Worm (Caenorhabditis elegans): Measurements from ENCODE around the gene mac-1.
"Not testable (repeated sequence)": the region's sequence is repeated elsewhere in the genome, so short reads cannot be mapped to it uniquely, and the experiment has no call there.

DNA sequence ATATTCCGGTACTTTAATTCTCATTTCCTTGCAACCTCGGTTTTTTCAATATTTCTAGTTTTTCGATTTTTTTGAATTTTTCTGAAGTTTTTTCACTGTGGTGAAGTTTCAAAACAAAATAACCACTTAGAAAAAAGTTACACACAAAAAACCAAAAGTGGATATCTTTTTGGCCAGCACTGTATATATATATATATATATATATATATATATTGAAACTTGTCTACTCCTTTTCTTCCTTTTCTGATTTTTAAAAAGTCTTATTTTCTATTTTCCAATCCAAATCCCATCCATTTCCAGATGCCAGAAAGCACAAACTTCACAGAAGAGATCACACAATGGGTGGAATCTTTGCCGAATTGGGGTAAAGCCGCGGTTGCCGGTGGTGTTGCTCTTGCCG lies 11.7 kb downstream of the mac-1 start, which contains the start of gene faxc-2:
- not testable (repeated sequence) for TF ChIP-seq elt-1 (tag; optimal IDR thresholded peaks at IDR 0.05; ENCODE audit: borderline replicate concordance, insufficient read depth); blmp-1 (tag; optimal IDR thresholded peaks at IDR 0.05); sptf-1 (tag; optimal IDR thresholded peaks at IDR 0.05)

Data from whole organism, mixed stage, embryonic.